Worm (Caenorhabditis elegans) whole organism, L3 larva: ENCODE results near the gene Y113G7B.27.

Experiments
- egl-27 ChIP-seq: sonication (generic microtip); optimal IDR thresholded peaks from 4 replicates; lab custom pipeline; 2017; ENCODE audit warnings: missing biosample characterization, missing genetic modification reagents, missing genetic modification characterization
- elt-3 ChIP-seq, 3 experiments: fragments of 150-350 bp in 1 of 3; sonication (generic microtip) in 2 of 3; optimal IDR thresholded peaks; 2 replicates in 2 of 3; 4 replicates in 1 of 3; lab custom pipeline; 2014 to 2017; ENCODE audit warnings: missing biosample characterization in 3 of 3, missing genetic modification characterization in 3 of 3
- fkh-10 ChIP-seq: sonication (generic microtip); optimal IDR thresholded peaks from 2 replicates; lab custom pipeline; 2017; ENCODE audit warnings: missing biosample characterization, missing genetic modification reagents, missing genetic modification characterization
- mdl-1 ChIP-seq: fragments of 150-350 bp; optimal IDR thresholded peaks from 2 replicates; lab custom pipeline; 2014; ENCODE audit warnings: missing biosample characterization, missing genetic modification characterization
- nhr-25 ChIP-seq: sonication (generic microtip); optimal IDR thresholded peaks from 2 replicates; lab custom pipeline; 2017; ENCODE audit warnings: missing biosample characterization, missing genetic modification characterization
- nhr-28 ChIP-seq: fragments of 150-350 bp; optimal IDR thresholded peaks from 2 replicates; lab custom pipeline; 2014; ENCODE audit warnings: missing biosample characterization, missing genetic modification characterization
- nhr-77 ChIP-seq: fragments of 150-350 bp; optimal IDR thresholded peaks from 2 replicates; lab custom pipeline; 2014; ENCODE audit warnings: missing biosample characterization, missing genetic modification characterization
- skn-1 ChIP-seq: fragments of 150-350 bp; optimal IDR thresholded peaks from 2 replicates; lab custom pipeline; 2014; ENCODE audit warnings: missing biosample characterization, missing genetic modification characterization
- tbx-2 ChIP-seq: sonication (generic microtip); optimal IDR thresholded peaks from 2 replicates; lab custom pipeline; 2016; ENCODE audit warnings: mild to moderate bottlenecking, missing genetic modification characterization, missing compliant biosample characterization
- unc-62 ChIP-seq: fragments of 150-350 bp; sonication (generic microtip); optimal IDR thresholded peaks from 4 replicates; lab custom pipeline; 2014; ENCODE audit warnings: missing biosample characterization, missing genetic modification reagents, missing genetic modification characterization
- zag-1 ChIP-seq: fragments of 150-350 bp; optimal IDR thresholded peaks from 2 replicates; lab custom pipeline; 2014; ENCODE audit warnings: missing biosample characterization, missing genetic modification characterization
- ztf-11 ChIP-seq: fragments of 150-350 bp; optimal IDR thresholded peaks from 2 replicates; lab custom pipeline; 2014; ENCODE audit warnings: missing biosample characterization, missing genetic modification characterization

ce11 chrV:20165808-20166207 lies 26.8 kb upstream of the Y113G7B.27 start:
- TF ChIP-seq skn-1 (tag; lab: Kevin White, UChicago) (peak; percentile 90), nhr-77 (no peak), unc-62 (GFP tag; lab: Kevin White, UChicago) (no peak), elt-3 (tag; optimal IDR thresholded peaks at IDR 0.05; lab: Kevin White, UChicago) (no peak), fkh-10 (GFP tag; lab: Kevin White, UChicago) (no peak), tbx-2 (tag; lab: Kevin White, UChicago) (no peak), egl-27 (tag; lab: Kevin White, UChicago) (no peak), nhr-28 (tag; lab: Kevin White, UChicago) (no peak), zag-1 (no peak), ztf-11 (tag; lab: Kevin White, UChicago) (no peak), nhr-25 (tag; lab: Kevin White, UChicago) (no peak), mdl-1 (tag; lab: Kevin White, UChicago) (no peak)
